Worm (Caenorhabditis elegans): ENCODE results near the gene str-46.

DNA sequence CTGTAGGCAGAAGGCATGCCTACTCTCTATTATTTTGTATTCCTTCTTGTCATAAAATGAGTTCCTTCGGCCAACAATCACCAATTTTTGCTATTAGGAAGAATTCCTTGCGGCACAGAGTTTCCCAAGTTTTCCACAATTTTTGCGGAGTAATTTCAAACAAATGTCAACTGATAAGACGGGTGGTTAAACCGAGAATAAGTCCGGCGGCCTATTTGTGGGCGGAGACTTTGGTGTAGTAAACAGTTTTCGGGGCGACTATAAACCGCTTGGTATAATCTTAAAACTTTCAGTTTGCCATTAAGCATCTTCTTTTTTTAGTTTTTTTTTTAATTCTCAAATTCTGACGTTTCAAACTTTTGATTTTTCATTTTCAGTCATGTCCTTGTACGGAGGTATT is 18.8 kb downstream of the str-46 start, which contains the start of gene ifc-1:
- TF ChIP-seq nhr-237 (tag; optimal IDR thresholded peaks at IDR 0.05) = no peak
- TF ChIP-seq ama-1 (optimal IDR thresholded peaks at IDR 0.05) = no peak
- no peak for TF ChIP-seq nhr-6 (tag; optimal IDR thresholded peaks at IDR 0.05)
- no peak for TF ChIP-seq skn-1 (tag; optimal IDR thresholded peaks at IDR 0.05)
- no peak for TF ChIP-seq ztf-11 (tag; optimal IDR thresholded peaks at IDR 0.05)
- TF ChIP-seq R02D3.7 (tag; optimal IDR thresholded peaks at IDR 0.05) = no peak
- no peak for TF ChIP-seq dmd-8 (GFP tag; IDR thresholded peaks at IDR 0.05)
- no peak for TF ChIP-seq Y105C5A.15 (GFP tag; IDR thresholded peaks at IDR 0.05)
- no peak for TF ChIP-seq zag-1 (tag; optimal IDR thresholded peaks at IDR 0.05)
- TF ChIP-seq F26F4.8 (GFP tag; conservative IDR thresholded peaks at IDR 0.05) = no peak

Measured in whole organism, L4 larva.